Worm (Caenorhabditis elegans) whole organism, midembryonic: ENCODE results near the gene egl-43.

Source experiments
- T22C8.4 ChIP-seq: fragments of 200-800 bp; sonication (Bioruptor generic); IDR thresholded peaks from 2 replicates; pipeline ENCODE4 v1.3.6; 2022; ENCODE audit warnings: missing genetic modification characterization, missing compliant biosample characterization
- cog-1 ChIP-seq: sonication (generic microtip); optimal IDR thresholded peaks from 2 replicates; lab custom pipeline; 2016; ENCODE audit warnings: missing genetic modification characterization, missing compliant biosample characterization
- klf-2 ChIP-seq: fragments of 200-800 bp; sonication (Bioruptor generic); conservative IDR thresholded peaks from 2 replicates; pipeline ENCODE4 v1.3.6; 2022; ENCODE audit warnings: missing genetic modification reagents, missing genetic modification characterization, missing compliant biosample characterization
- med-1 ChIP-seq: sonication (generic microtip); optimal IDR thresholded peaks from 2 replicates; lab custom pipeline; 2017; ENCODE audit warnings: missing genetic modification characterization, mild to moderate bottlenecking, missing compliant biosample characterization, antibody characterized with exemption, missing genetic modification reagents; ENCODE audit not compliant: insufficient read depth
- ref-1 ChIP-seq: fragments of 200-800 bp; sonication (Bioruptor generic); conservative IDR thresholded peaks from 2 replicates; pipeline ENCODE4 v1.3.6; 2022; ENCODE audit warnings: missing genetic modification reagents, missing genetic modification characterization, missing compliant biosample characterization
- tab-1 ChIP-seq: fragments of 200-800 bp; sonication (Bioruptor generic); IDR thresholded peaks from 2 replicates; pipeline ENCODE4 v1.3.6; 2022; ENCODE audit warnings: missing genetic modification characterization, missing compliant biosample characterization
- ztf-23 ChIP-seq: fragments of 200-800 bp; sonication (Bioruptor generic); IDR thresholded peaks from 2 replicates; pipeline ENCODE4 v1.3.6; 2022; ENCODE audit warnings: missing genetic modification reagents, missing genetic modification characterization, missing compliant biosample characterization
- ztf-29 ChIP-seq: fragments of 200-800 bp; sonication (Bioruptor generic); IDR thresholded peaks from 2 replicates; pipeline ENCODE4 v1.3.6; 2022; ENCODE audit warnings: missing genetic modification reagents, missing genetic modification characterization, missing compliant biosample characterization

ce11 chrII:9934570-9934969 lies 20.4 kb upstream of the egl-43 start:
- TF ChIP-seq ztf-23: no peak
- no peak for TF ChIP-seq tab-1 (GFP tag; lab: Robert Waterston, UW)
- no peak for TF ChIP-seq T22C8.4 (GFP tag; lab: Robert Waterston, UW)
- no peak for TF ChIP-seq klf-2 (GFP tag; lab: Robert Waterston, UW)
- no peak for TF ChIP-seq cog-1 (tag; lab: Kevin White, UChicago)
- no peak for TF ChIP-seq ref-1 (GFP tag; lab: Robert Waterston, UW)
- TF ChIP-seq ztf-29 (GFP tag; lab: Robert Waterston, UW): no peak
- TF ChIP-seq med-1 (GFP tag; lab: Kevin White, UChicago): no peak
